Worm (Caenorhabditis elegans): ENCODE measurements around the gene dpy-7.

dpy-7 gene

DNA sequence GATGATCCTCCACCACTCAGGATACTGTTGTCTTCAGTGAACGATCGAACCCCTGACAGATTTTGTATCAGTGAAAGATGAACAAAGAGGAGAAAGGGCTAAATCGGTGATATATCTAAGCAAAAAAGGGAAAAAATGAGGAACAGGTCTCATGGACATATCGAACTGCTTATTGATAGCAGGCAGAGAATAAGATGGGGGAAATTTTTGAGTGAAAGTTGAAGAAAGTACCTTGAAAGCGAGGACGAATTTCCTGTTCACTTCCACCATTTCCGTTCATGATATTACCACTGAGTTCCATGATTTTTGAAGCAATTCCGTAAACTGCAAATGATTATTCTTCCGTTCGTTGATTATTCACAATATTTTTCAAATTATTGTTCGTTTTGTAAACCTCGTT is 15.7 kb upstream of the dpy-7 start:
- no peak for TF ChIP-seq tab-1 (GFP tag; IDR thresholded peaks at IDR 0.05)
- TF ChIP-seq klf-2 (GFP tag; conservative IDR thresholded peaks at IDR 0.05), result no peak
- TF ChIP-seq ref-1 (GFP tag; conservative IDR thresholded peaks at IDR 0.05), result no peak
- no peak for TF ChIP-seq cog-1 (tag; optimal IDR thresholded peaks at IDR 0.05)
- no peak for TF ChIP-seq ztf-29 (GFP tag; IDR thresholded peaks at IDR 0.05)
- no peak for TF ChIP-seq ztf-23 (GFP tag; IDR thresholded peaks at IDR 0.05)
- no peak for TF ChIP-seq T22C8.4 (GFP tag; IDR thresholded peaks at IDR 0.05)
- no peak for TF ChIP-seq flt-1 (GFP tag; IDR thresholded peaks at IDR 0.05)
- TF ChIP-seq med-1 (GFP tag; optimal IDR thresholded peaks at IDR 0.05; ENCODE audit: insufficient read depth), result no peak

ce11 chrX:7550452-7550851 is 12.9 kb upstream of the dpy-7 start:
- TF ChIP-seq flt-1 (GFP tag; IDR thresholded peaks at IDR 0.05), result no peak
- no peak for TF ChIP-seq T22C8.4 (GFP tag; IDR thresholded peaks at IDR 0.05)
- no peak for TF ChIP-seq ztf-29 (GFP tag; IDR thresholded peaks at IDR 0.05)
- no peak for TF ChIP-seq ref-1 (GFP tag; conservative IDR thresholded peaks at IDR 0.05)
- no peak for TF ChIP-seq cog-1 (tag; optimal IDR thresholded peaks at IDR 0.05)
- TF ChIP-seq klf-2 (GFP tag; conservative IDR thresholded peaks at IDR 0.05), result no peak
- TF ChIP-seq tab-1 (GFP tag; IDR thresholded peaks at IDR 0.05), result no peak
- TF ChIP-seq med-1 (GFP tag; optimal IDR thresholded peaks at IDR 0.05; ENCODE audit: insufficient read depth), result no peak

- TF ChIP-seq ztf-23 (GFP tag; IDR thresholded peaks at IDR 0.05), result no peak
- no peak for TF ChIP-seq med-1 (GFP tag; optimal IDR thresholded peaks at IDR 0.05; ENCODE audit: insufficient read depth)
- no peak for TF ChIP-seq flt-1 (GFP tag; IDR thresholded peaks at IDR 0.05)
- no peak for TF ChIP-seq T22C8.4 (GFP tag; IDR thresholded peaks at IDR 0.05)
- TF ChIP-seq ztf-29 (GFP tag; IDR thresholded peaks at IDR 0.05), result no peak
- TF ChIP-seq klf-2 (GFP tag; conservative IDR thresholded peaks at IDR 0.05), result no peak
These were observed 10.6 kb upstream of the dpy-7 start, which contains the start of gene F46C8.1 for ce11 chrX:7548158-7548557. Gene F46C8.1, plus strand, starts transcription at chrX:7548458.

DNA sequence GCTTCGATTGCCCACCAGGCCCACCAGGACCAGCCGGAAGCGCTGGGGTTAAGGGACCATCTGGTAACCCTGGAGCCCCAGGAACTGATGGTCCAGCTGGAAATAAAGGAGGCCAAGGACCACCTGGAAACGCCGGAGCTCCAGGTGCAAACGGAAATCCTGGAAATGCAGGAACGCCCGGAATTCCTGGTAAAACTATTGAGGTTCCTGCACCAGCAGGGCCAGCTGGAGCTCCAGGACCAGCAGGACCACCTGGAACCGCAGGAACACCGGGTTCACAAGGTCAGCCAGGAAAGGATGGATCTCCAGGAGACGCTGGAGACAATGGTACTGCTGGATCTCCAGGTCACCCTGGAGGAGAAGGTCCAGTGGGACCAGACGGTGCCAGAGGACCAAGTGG is 10.1 kb upstream of the dpy-7 start:
- no peak for TF ChIP-seq ztf-29 (GFP tag; IDR thresholded peaks at IDR 0.05)
- TF ChIP-seq med-1 (GFP tag; optimal IDR thresholded peaks at IDR 0.05; ENCODE audit: insufficient read depth), result no peak
- TF ChIP-seq cog-1 (tag; optimal IDR thresholded peaks at IDR 0.05), result no peak
- TF ChIP-seq klf-2 (GFP tag; conservative IDR thresholded peaks at IDR 0.05), result no peak
- TF ChIP-seq tab-1 (GFP tag; IDR thresholded peaks at IDR 0.05), result no peak
- no peak for TF ChIP-seq ztf-23 (GFP tag; IDR thresholded peaks at IDR 0.05)
- TF ChIP-seq ref-1 (GFP tag; conservative IDR thresholded peaks at IDR 0.05), result no peak
- TF ChIP-seq flt-1 (GFP tag; IDR thresholded peaks at IDR 0.05), result no peak
- no peak for TF ChIP-seq T22C8.4 (GFP tag; IDR thresholded peaks at IDR 0.05)

- TF ChIP-seq ztf-29 (GFP tag; IDR thresholded peaks at IDR 0.05), result no peak
- no peak for TF ChIP-seq ztf-23 (GFP tag; IDR thresholded peaks at IDR 0.05)
- no peak for TF ChIP-seq T22C8.4 (GFP tag; IDR thresholded peaks at IDR 0.05)
- no peak for TF ChIP-seq klf-2 (GFP tag; conservative IDR thresholded peaks at IDR 0.05)
- TF ChIP-seq ref-1 (GFP tag; conservative IDR thresholded peaks at IDR 0.05), result no peak
- TF ChIP-seq med-1 (GFP tag; optimal IDR thresholded peaks at IDR 0.05; ENCODE audit: insufficient read depth), result no peak
- TF ChIP-seq cog-1 (tag; optimal IDR thresholded peaks at IDR 0.05), result no peak
- TF ChIP-seq flt-1 (GFP tag; IDR thresholded peaks at IDR 0.05), result no peak
- TF ChIP-seq tab-1 (GFP tag; IDR thresholded peaks at IDR 0.05), result no peak
These were observed 8.9 kb upstream of the dpy-7 start, which contains the start of gene col-174 for ce11 chrX:7546509-7546908. Gene col-174, plus strand, starts transcription at chrX:7546809.

DNA sequence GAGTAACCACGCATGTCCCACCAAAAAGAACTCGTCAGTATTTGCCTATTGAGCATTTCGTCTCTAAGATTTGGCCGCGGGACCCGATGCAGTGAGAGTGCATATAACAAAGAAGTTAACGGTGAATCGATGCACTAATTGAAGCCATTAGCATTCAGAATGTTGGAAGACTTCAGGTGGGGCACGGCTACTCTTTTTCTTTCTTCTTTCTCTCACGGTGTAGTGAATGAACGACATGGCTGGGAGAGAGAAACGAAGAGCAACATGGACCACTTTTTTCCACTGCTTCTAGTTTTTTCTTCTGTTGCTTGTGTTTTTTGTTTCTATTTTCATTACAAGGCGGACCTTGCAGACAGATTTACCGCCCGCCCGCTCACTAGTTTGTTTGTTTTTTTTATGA is 3.5 kb upstream of the dpy-7 start:
- TF ChIP-seq klf-2 (GFP tag; conservative IDR thresholded peaks at IDR 0.05) (no peak), ztf-29 (GFP tag; IDR thresholded peaks at IDR 0.05) (no peak), med-1 (GFP tag; optimal IDR thresholded peaks at IDR 0.05; ENCODE audit: insufficient read depth) (no peak), flt-1 (GFP tag; IDR thresholded peaks at IDR 0.05) (no peak), cog-1 (tag; optimal IDR thresholded peaks at IDR 0.05) (no peak), T22C8.4 (GFP tag; IDR thresholded peaks at IDR 0.05) (no peak), tab-1 (GFP tag; IDR thresholded peaks at IDR 0.05) (no peak), ref-1 (GFP tag; conservative IDR thresholded peaks at IDR 0.05) (no peak), ztf-23 (GFP tag; IDR thresholded peaks at IDR 0.05) (no peak)

- TF ChIP-seq flt-1 (GFP tag; IDR thresholded peaks at IDR 0.05), result no peak
- no peak for TF ChIP-seq klf-2 (GFP tag; conservative IDR thresholded peaks at IDR 0.05)
- no peak for TF ChIP-seq ref-1 (GFP tag; conservative IDR thresholded peaks at IDR 0.05)
- TF ChIP-seq T22C8.4 (GFP tag; IDR thresholded peaks at IDR 0.05), result no peak
- no peak for TF ChIP-seq med-1 (GFP tag; optimal IDR thresholded peaks at IDR 0.05; ENCODE audit: insufficient read depth)
- TF ChIP-seq cog-1 (tag; optimal IDR thresholded peaks at IDR 0.05), result no peak
- TF ChIP-seq ztf-23 (GFP tag; IDR thresholded peaks at IDR 0.05), result no peak
- no peak for TF ChIP-seq ztf-29 (GFP tag; IDR thresholded peaks at IDR 0.05)
- no peak for TF ChIP-seq tab-1 (GFP tag; IDR thresholded peaks at IDR 0.05)
These were observed 2.4 kb upstream of the dpy-7 start, which contains the start of gene glb-16 for ce11 chrX:7540033-7540432. Gene glb-16, minus strand, starts transcription at chrX:7540133.

DNA sequence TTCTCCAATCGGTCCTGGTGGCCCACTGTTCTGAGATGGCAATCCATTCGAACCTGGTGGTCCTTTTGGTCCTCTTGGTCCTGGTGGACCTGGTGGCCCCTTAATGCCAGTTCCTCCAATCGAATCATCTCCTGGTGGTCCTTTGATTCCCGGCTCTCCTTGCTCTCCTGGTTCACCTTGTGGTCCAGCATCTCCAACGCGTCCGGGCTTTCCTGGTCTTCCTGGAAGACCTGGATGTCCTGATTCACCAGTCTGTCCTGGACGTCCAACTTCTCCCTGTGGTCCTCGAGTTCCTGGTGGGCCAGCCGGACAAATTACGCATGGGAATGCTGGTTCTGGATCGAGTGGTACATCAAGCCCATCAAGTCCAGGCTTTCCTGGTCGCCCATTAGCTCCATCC is 723 bp downstream of the dpy-7 start:
- TF ChIP-seq ref-1 (GFP tag; conservative IDR thresholded peaks at IDR 0.05) (no peak), T22C8.4 (GFP tag; IDR thresholded peaks at IDR 0.05) (no peak), med-1 (GFP tag; optimal IDR thresholded peaks at IDR 0.05; ENCODE audit: insufficient read depth) (no peak), tab-1 (GFP tag; IDR thresholded peaks at IDR 0.05) (no peak), ztf-29 (GFP tag; IDR thresholded peaks at IDR 0.05) (no peak; the same call in 1 of the 2 replicates), flt-1 (GFP tag; IDR thresholded peaks at IDR 0.05) (no peak), cog-1 (tag; optimal IDR thresholded peaks at IDR 0.05) (no peak), ztf-23 (GFP tag; IDR thresholded peaks at IDR 0.05) (no peak), klf-2 (GFP tag; conservative IDR thresholded peaks at IDR 0.05) (no peak)

ce11 chrX:7534454-7534853 is 3.1 kb downstream of the dpy-7 start:
- TF ChIP-seq ztf-23 (GFP tag; IDR thresholded peaks at IDR 0.05) (no peak), klf-2 (GFP tag; conservative IDR thresholded peaks at IDR 0.05) (no peak), tab-1 (GFP tag; IDR thresholded peaks at IDR 0.05) (no peak), cog-1 (tag; optimal IDR thresholded peaks at IDR 0.05) (no peak), T22C8.4 (GFP tag; IDR thresholded peaks at IDR 0.05) (no peak), ref-1 (GFP tag; conservative IDR thresholded peaks at IDR 0.05) (no peak), ztf-29 (GFP tag; IDR thresholded peaks at IDR 0.05) (no peak), flt-1 (GFP tag; IDR thresholded peaks at IDR 0.05) (no peak), med-1 (GFP tag; optimal IDR thresholded peaks at IDR 0.05; ENCODE audit: insufficient read depth) (no peak)

- TF ChIP-seq T22C8.4 (GFP tag; IDR thresholded peaks at IDR 0.05) (no peak), tab-1 (GFP tag; IDR thresholded peaks at IDR 0.05) (no peak), ztf-29 (GFP tag; IDR thresholded peaks at IDR 0.05) (no peak), cog-1 (tag; optimal IDR thresholded peaks at IDR 0.05) (no peak), ref-1 (GFP tag; conservative IDR thresholded peaks at IDR 0.05) (no peak), flt-1 (GFP tag; IDR thresholded peaks at IDR 0.05) (no peak), med-1 (GFP tag; optimal IDR thresholded peaks at IDR 0.05; ENCODE audit: insufficient read depth) (no peak), ztf-23 (GFP tag; IDR thresholded peaks at IDR 0.05) (no peak), klf-2 (GFP tag; conservative IDR thresholded peaks at IDR 0.05) (no peak)
These were observed 5.0 kb downstream of the dpy-7 start, which contains the start of gene ceh-14 for ce11 chrX:7532632-7533031. Gene ceh-14, minus strand, starts transcription at chrX:7532732.
